Worm (Caenorhabditis elegans): ENCODE measurements around the gene gcy-7.
A peak's percentile ranks its signal among the peaks of the same experiment; 100 is the strongest.

Gene gcy-7

DNA sequence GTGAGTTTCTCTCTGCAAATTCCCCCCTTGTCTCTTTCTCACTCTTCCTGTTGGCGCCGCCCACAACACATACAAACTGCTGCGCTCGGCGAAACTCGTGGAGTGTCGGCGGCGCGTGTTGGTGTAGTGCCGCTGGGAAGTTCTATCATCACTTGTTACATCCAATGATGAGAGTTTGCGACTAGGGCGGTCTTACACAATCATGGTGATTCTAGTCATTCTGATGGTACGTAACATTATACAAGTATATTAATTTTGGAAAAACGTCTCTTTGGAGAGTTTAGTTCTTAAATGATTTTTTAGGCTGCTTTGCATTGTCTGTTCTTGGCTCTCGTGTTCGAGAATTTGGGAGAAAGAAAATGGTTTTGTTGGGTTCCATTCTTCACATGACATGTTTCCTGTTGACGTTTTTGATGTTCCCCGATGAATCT lies 38.2 kb upstream of the gcy-7 start (continued):
- TF ChIP-seq lsy-2 (tag; optimal IDR thresholded peaks at IDR 0.05) (peak; percentile 57 to 75), R02D3.7 (tag; optimal IDR thresholded peaks at IDR 0.05) (no peak), Y48G9A.11 (GFP tag; IDR thresholded peaks at IDR 0.05) (peak; percentile 71), ama-1 (optimal IDR thresholded peaks at IDR 0.05) (peak; percentile 98), ceh-62 (tag; optimal IDR thresholded peaks at IDR 0.05) (no peak), zip-2 (tag; optimal IDR thresholded peaks at IDR 0.05) (peak; percentile 59), attf-4 (tag; optimal IDR thresholded peaks at IDR 0.05) (no peak), lin-39 (tag; optimal IDR thresholded peaks at IDR 0.05) (no peak), aly-2 (tag; optimal IDR thresholded peaks at IDR 0.05) (no peak), dve-1 (tag; optimal IDR thresholded peaks at IDR 0.05; ENCODE audit: insufficient read depth) (peak; percentile 96), Y75B8A.6 (GFP tag; IDR thresholded peaks at IDR 0.05) (no peak), daf-16 (GFP tag; optimal IDR thresholded peaks at IDR 0.05) (peak; percentile 64 to 69), daf-16 (tag; optimal IDR thresholded peaks at IDR 0.05) (peak; percentile 87), nhr-28 (tag; optimal IDR thresholded peaks at IDR 0.05) (peak; percentile 74), daf-8 (GFP tag; IDR thresholded peaks at IDR 0.05) (no peak), lim-7 (GFP tag; IDR thresholded peaks at IDR 0.05) (no peak), mdt-29 (GFP tag; IDR thresholded peaks at IDR 0.05) (0 out of 2 replicates have a peak, but pooled peaks have one; percentile 56), lin-15B (tag; optimal IDR thresholded peaks at IDR 0.05) (no peak), mxl-2 (GFP tag; conservative IDR thresholded peaks at IDR 0.05) (no peak), duxl-1 (tag; optimal IDR thresholded peaks at IDR 0.05; ENCODE audit: poor library complexity) (peak; percentile 95), ceh-44 (GFP tag; IDR thresholded peaks at IDR 0.05) (no peak), zip-11 (GFP tag; IDR thresholded peaks at IDR 0.05) (no peak)

DNA sequence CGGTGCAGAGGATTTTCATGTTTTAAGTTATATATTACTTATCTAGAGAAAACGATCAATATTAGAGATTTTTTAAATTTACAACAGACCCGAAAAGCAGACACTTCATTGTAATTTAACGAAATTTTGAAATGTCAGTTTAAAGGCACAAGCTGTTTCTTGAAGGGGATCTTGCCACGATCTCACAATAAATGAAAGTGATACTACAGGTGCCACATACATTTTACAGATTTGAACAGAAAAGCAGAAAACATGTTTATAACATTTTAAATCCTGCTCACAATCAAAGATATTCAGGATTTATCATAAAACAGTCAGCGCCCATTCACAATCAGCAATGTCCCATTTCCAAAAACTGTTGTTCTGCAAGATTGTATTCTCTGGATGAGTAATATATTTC lies 37.2 kb upstream of the gcy-7 start:
- no peak for TF ChIP-seq skn-1 (tag; optimal IDR thresholded peaks at IDR 0.05)
- TF ChIP-seq aha-1 (tag) = peak; percentile 94

DNA sequence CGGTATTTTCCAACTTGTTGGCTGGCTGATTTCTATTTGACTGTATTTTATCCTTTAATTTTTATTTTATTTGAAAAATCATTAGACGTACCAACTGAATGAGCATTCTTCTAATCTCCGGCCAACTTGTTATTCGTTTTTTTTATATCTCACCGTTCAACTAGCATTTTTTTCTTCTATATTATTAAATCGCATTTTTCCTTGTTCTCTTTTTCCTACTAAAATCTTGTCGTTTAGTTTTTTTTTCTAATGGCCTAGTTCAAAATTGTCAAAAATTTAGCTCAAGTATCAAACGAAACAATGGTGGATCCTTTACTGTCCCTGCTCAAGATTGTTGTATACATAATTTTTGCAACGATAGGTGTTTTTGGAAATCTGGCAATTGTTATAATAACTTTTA lies 35.8 kb upstream of the gcy-7 start, which contains the start of gene srsx-22:
srsx-22 (plus strand) TSS at position 301 of the 400 bp plus-strand sequence.
- no peak for TF ChIP-seq nhr-48 (tag; optimal IDR thresholded peaks at IDR 0.05)
- TF ChIP-seq zip-2 (tag; optimal IDR thresholded peaks at IDR 0.05) = no peak
- TF ChIP-seq dmd-6 (GFP tag; IDR thresholded peaks at IDR 0.05) = no peak
- no peak for TF ChIP-seq jun-1 (tag; optimal IDR thresholded peaks at IDR 0.05)
- no peak for TF ChIP-seq tra-1 (GFP tag; IDR thresholded peaks at IDR 0.05)
- no peak for TF ChIP-seq ceh-62 (tag; optimal IDR thresholded peaks at IDR 0.05)
- no peak for TF ChIP-seq attf-4 (tag; optimal IDR thresholded peaks at IDR 0.05)
- TF ChIP-seq F49E8.2 (tag; optimal IDR thresholded peaks at IDR 0.05; ENCODE audit: borderline replicate concordance) = no peak
- no peak for TF ChIP-seq nhr-41 (GFP tag; IDR thresholded peaks at IDR 0.05)
- no peak for TF ChIP-seq snpc-1.2 (GFP tag; IDR thresholded peaks at IDR 0.05)
- no peak for TF ChIP-seq cey-2 (tag; optimal IDR thresholded peaks at IDR 0.05; ENCODE audit: borderline replicate concordance, insufficient read depth)
- TF ChIP-seq ztf-11 (tag; optimal IDR thresholded peaks at IDR 0.05) = no peak
- no peak for TF ChIP-seq mes-2 (tag; optimal IDR thresholded peaks at IDR 0.05; ENCODE audit: poor library complexity, severe bottlenecking)
- no peak for TF ChIP-seq daf-19 (GFP tag; conservative IDR thresholded peaks at IDR 0.05)
- TF ChIP-seq php-3 (GFP tag; IDR thresholded peaks at IDR 0.05) = no peak
- no peak for TF ChIP-seq lim-7 (GFP tag; IDR thresholded peaks at IDR 0.05)
- no peak for TF ChIP-seq D1046.2 (GFP tag; IDR thresholded peaks at IDR 0.05)
- no peak for TF ChIP-seq nhr-11 (tag; optimal IDR thresholded peaks at IDR 0.05)
- TF ChIP-seq dmd-9 (GFP tag; IDR thresholded peaks at IDR 0.05) = no peak
- no peak for TF ChIP-seq T26A8.4 (GFP tag; IDR thresholded peaks at IDR 0.05)
